Worm (Caenorhabditis elegans) whole organism, L4 larva: ENCODE data around the gene T01E8.1.

Source experiments
- D1046.2 ChIP-seq: fragments of 200-800 bp; sonication (Bioruptor generic); IDR thresholded peaks from 2 replicates; pipeline ENCODE4 v1.3.6; 2022; ENCODE audit warnings: missing genetic modification characterization, missing compliant biosample characterization
- F26F4.8 ChIP-seq: fragments of 200-800 bp; sonication (Bioruptor generic); conservative IDR thresholded peaks from 2 replicates; pipeline ENCODE4 v1.3.6; 2022; ENCODE audit warnings: missing genetic modification characterization, missing compliant biosample characterization
- T26A8.4 ChIP-seq: fragments of 200-800 bp; sonication (Bioruptor generic); IDR thresholded peaks from 2 replicates; pipeline ENCODE4 v1.3.6; 2022; ENCODE audit warnings: missing genetic modification characterization, missing compliant biosample characterization
- Y105C5A.15 ChIP-seq: fragments of 200-800 bp; sonication (Bioruptor generic); IDR thresholded peaks from 2 replicates; pipeline ENCODE4 v1.3.6; 2022; ENCODE audit warnings: missing genetic modification characterization, missing compliant biosample characterization
- Y48G9A.11 ChIP-seq: fragments of 200-800 bp; sonication (Bioruptor generic); IDR thresholded peaks from 2 replicates; pipeline ENCODE4 v1.3.6; 2022; ENCODE audit warnings: missing genetic modification reagents, missing genetic modification characterization, missing compliant biosample characterization
- Y5F2A.4 ChIP-seq: fragments of 200-800 bp; sonication (Bioruptor generic); optimal IDR thresholded peaks from 2 replicates; lab custom pipeline; 2018; ENCODE audit warnings: mild to moderate bottlenecking, missing genetic modification characterization, missing compliant biosample characterization
- Y75B8A.6 ChIP-seq: fragments of 200-800 bp; sonication (Bioruptor generic); IDR thresholded peaks from 2 replicates; pipeline ENCODE4 v1.3.6; 2022; ENCODE audit warnings: missing genetic modification reagents, missing genetic modification characterization, missing compliant biosample characterization
- aly-2 ChIP-seq: sonication (generic microtip); optimal IDR thresholded peaks from 2 replicates; lab custom pipeline; 2018; ENCODE audit warnings: missing biosample characterization, missing genetic modification characterization
- ceh-62 ChIP-seq: sonication (generic microtip); optimal IDR thresholded peaks from 2 replicates; lab custom pipeline; 2017; ENCODE audit warnings: missing biosample characterization, missing genetic modification characterization
- cey-2 ChIP-seq: sonication (generic microtip); optimal IDR thresholded peaks from 3 replicates; lab custom pipeline; 2017; ENCODE audit warnings: missing genetic modification characterization, mild to moderate bottlenecking, missing compliant biosample characterization, antibody characterized with exemption, borderline replicate concordance; ENCODE audit not compliant: insufficient read depth
- dmd-9 ChIP-seq: fragments of 200-800 bp; sonication (Bioruptor generic); IDR thresholded peaks from 2 replicates; pipeline ENCODE4 v1.3.6; 2022; ENCODE audit warnings: missing genetic modification reagents, missing genetic modification characterization, missing compliant biosample characterization
- duxl-1 ChIP-seq: sonication (generic microtip); optimal IDR thresholded peaks from 2 replicates; lab custom pipeline; 2016; ENCODE audit warnings: mild to moderate bottlenecking, missing genetic modification characterization, moderate library complexity, missing compliant biosample characterization; ENCODE audit not compliant: poor library complexity
- dve-1 ChIP-seq: sonication (generic microtip); optimal IDR thresholded peaks from 2 replicates; lab custom pipeline; 2017; ENCODE audit warnings: antibody characterized with exemption, mild to moderate bottlenecking, missing genetic modification characterization, missing compliant biosample characterization; ENCODE audit not compliant: insufficient read depth
- egl-27 ChIP-seq: sonication (generic microtip); optimal IDR thresholded peaks from 3 replicates; lab custom pipeline; 2017; ENCODE audit warnings: missing biosample characterization, missing genetic modification reagents, missing genetic modification characterization
- egl-43 ChIP-seq: fragments of 200-800 bp; sonication (Bioruptor generic); IDR thresholded peaks from 2 replicates; pipeline ENCODE4 v1.3.6; 2022; ENCODE audit warnings: missing genetic modification reagents, missing genetic modification characterization, missing compliant biosample characterization
- fkh-10 ChIP-seq: fragments of 150-350 bp; optimal IDR thresholded peaks from 2 replicates; lab custom pipeline; 2014; ENCODE audit warnings: missing biosample characterization, missing genetic modification reagents, missing genetic modification characterization
- hif-1 ChIP-seq, 2 experiments: sonication (generic microtip); optimal IDR thresholded peaks; 2 replicates each; lab custom pipeline; 2016 to 2017; ENCODE audit warnings: missing compliant biosample characterization in 2 of 2, missing genetic modification characterization in 2 of 2, missing genetic modification reagents in 2 of 2, missing genotype in 2 of 2, mild to moderate bottlenecking in 1 of 2
- hlh-30 ChIP-seq: sonication (generic microtip); optimal IDR thresholded peaks from 2 replicates; lab custom pipeline; 2017; ENCODE audit warnings: antibody characterized with exemption, mild to moderate bottlenecking, missing genetic modification characterization, missing compliant biosample characterization; ENCODE audit not compliant: insufficient read depth
- hmg-1.1 ChIP-seq: fragments of 200-800 bp; sonication (Bioruptor generic); IDR thresholded peaks from 2 replicates; pipeline ENCODE4 v1.3.6; 2022; ENCODE audit warnings: missing genetic modification reagents, missing genetic modification characterization, missing compliant biosample characterization
- jun-1 ChIP-seq: fragments of 150-350 bp; optimal IDR thresholded peaks from 2 replicates; lab custom pipeline; 2014; ENCODE audit warnings: missing biosample characterization, missing genetic modification reagents, missing genetic modification characterization
- lim-7 ChIP-seq: fragments of 200-800 bp; sonication (Bioruptor generic); IDR thresholded peaks from 2 replicates; pipeline ENCODE4 v1.3.6; 2022; ENCODE audit warnings: missing genetic modification characterization, missing compliant biosample characterization
- lin-1 ChIP-seq: fragments of 200-800 bp; sonication (Bioruptor generic); IDR thresholded peaks from 2 replicates; pipeline ENCODE4 v1.3.6; 2022; ENCODE audit warnings: missing genetic modification reagents, missing genetic modification characterization, missing compliant biosample characterization
- lin-15B ChIP-seq: fragments of 150-350 bp; sonication (generic microtip); optimal IDR thresholded peaks from 3 replicates; lab custom pipeline; 2014; ENCODE audit warnings: missing biosample characterization, missing genetic modification characterization
- lin-29 ChIP-seq: fragments of 200-800 bp; sonication (Bioruptor generic); IDR thresholded peaks from 2 replicates; pipeline ENCODE4 v1.3.6; 2022; ENCODE audit warnings: missing genetic modification reagents, missing genetic modification characterization, missing compliant biosample characterization
- lin-38 ChIP-seq: fragments of 200-800 bp; sonication (Bioruptor generic); IDR thresholded peaks from 2 replicates; pipeline ENCODE4 v1.3.6; 2022; ENCODE audit warnings: missing genetic modification reagents, missing genetic modification characterization, missing compliant biosample characterization
- mdl-1 ChIP-seq, 2 experiments: fragments of 150-350 bp in 1 of 2; sonication (generic microtip) in 1 of 2; optimal IDR thresholded peaks; 2 replicates each; lab custom pipeline; 2014 to 2017; ENCODE audit warnings: missing biosample characterization in 2 of 2, missing genetic modification characterization in 2 of 2
- mes-2 ChIP-seq: sonication (generic microtip); optimal IDR thresholded peaks from 2 replicates; lab custom pipeline; 2016; ENCODE audit warnings: missing genotype, mild to moderate bottlenecking, missing genetic modification characterization, missing compliant biosample characterization; ENCODE audit not compliant: poor library complexity, severe bottlenecking
- mxl-2 ChIP-seq: fragments of 200-800 bp; sonication (Bioruptor generic); conservative IDR thresholded peaks from 2 replicates; pipeline ENCODE4 v1.3.6; 2022; ENCODE audit warnings: missing genetic modification reagents, missing genetic modification characterization, missing compliant biosample characterization
- nhr-102 ChIP-seq: sonication (generic microtip); optimal IDR thresholded peaks from 2 replicates; lab custom pipeline; 2016; ENCODE audit warnings: mild to moderate bottlenecking, missing genetic modification characterization, moderate library complexity, missing compliant biosample characterization
- nhr-11 ChIP-seq: fragments of 150-350 bp; optimal IDR thresholded peaks from 2 replicates; lab custom pipeline; 2014; ENCODE audit warnings: missing biosample characterization, missing genetic modification characterization
- nhr-237 ChIP-seq: sonication (generic microtip); optimal IDR thresholded peaks from 2 replicates; lab custom pipeline; 2017; ENCODE audit warnings: missing biosample characterization, missing genetic modification characterization
- nhr-41 ChIP-seq: fragments of 200-800 bp; sonication (Bioruptor generic); IDR thresholded peaks from 2 replicates; pipeline ENCODE4 v1.3.6; 2022; ENCODE audit warnings: missing genetic modification reagents, missing genetic modification characterization, missing compliant biosample characterization
- nhr-48 ChIP-seq: sonication (generic microtip); optimal IDR thresholded peaks from 2 replicates; lab custom pipeline; 2016; ENCODE audit warnings: mild to moderate bottlenecking, missing genetic modification characterization, missing compliant biosample characterization
- nhr-6 ChIP-seq: fragments of 150-350 bp; optimal IDR thresholded peaks from 2 replicates; lab custom pipeline; 2014; ENCODE audit warnings: missing biosample characterization, missing genetic modification characterization
- nhr-76 ChIP-seq: fragments of 150-350 bp; optimal IDR thresholded peaks from 2 replicates; lab custom pipeline; 2014; ENCODE audit warnings: missing biosample characterization, missing genetic modification characterization
- nhr-77 ChIP-seq: fragments of 150-350 bp; optimal IDR thresholded peaks from 2 replicates; lab custom pipeline; 2014; ENCODE audit warnings: missing biosample characterization, missing genetic modification characterization
- php-3 ChIP-seq: fragments of 200-800 bp; sonication (Bioruptor generic); IDR thresholded peaks from 2 replicates; pipeline ENCODE4 v1.3.6; 2022; ENCODE audit warnings: missing genetic modification reagents, missing genetic modification characterization, missing compliant biosample characterization
- sdz-12 ChIP-seq: fragments of 200-800 bp; sonication (Bioruptor generic); optimal IDR thresholded peaks from 2 replicates; lab custom pipeline; 2018; ENCODE audit warnings: mild to moderate bottlenecking, missing genetic modification characterization, missing compliant biosample characterization
- set-16 ChIP-seq: fragments of 200-800 bp; sonication (Bioruptor generic); IDR thresholded peaks from 2 replicates; pipeline ENCODE4 v1.3.6; 2022; ENCODE audit warnings: missing genetic modification reagents, missing genetic modification characterization, missing compliant biosample characterization
- skn-1 ChIP-seq: fragments of 150-350 bp; optimal IDR thresholded peaks from 2 replicates; lab custom pipeline; 2014; ENCODE audit warnings: missing biosample characterization, missing genetic modification characterization
- snpc-4 ChIP-seq: fragments of 150-350 bp; optimal IDR thresholded peaks from 2 replicates; lab custom pipeline; 2014; ENCODE audit warnings: missing biosample characterization, missing genetic modification characterization
- spr-1 ChIP-seq: sonication (generic microtip); optimal IDR thresholded peaks from 2 replicates; lab custom pipeline; 2016; ENCODE audit warnings: mild to moderate bottlenecking, missing genetic modification characterization, missing compliant biosample characterization
- tag-97 ChIP-seq: fragments of 200-800 bp; sonication (Bioruptor generic); IDR thresholded peaks from 2 replicates; pipeline ENCODE4 v1.3.6; 2022; ENCODE audit warnings: missing genetic modification characterization, missing compliant biosample characterization
- unc-62 ChIP-seq, 3 experiments: fragments of 150-350 bp in 1 of 3; sonication (generic microtip); optimal IDR thresholded peaks in 2 of 3; peaks in 1 of 3; 1 replicate in 1 of 3; 2 replicates in 2 of 3; lab custom pipeline; 2014 to 2017; ENCODE audit warnings: missing biosample characterization in 3 of 3, missing genetic modification characterization in 3 of 3, missing genetic modification reagents in 3 of 3, missing genotype in 1 of 3
- zag-1 ChIP-seq: fragments of 150-350 bp; optimal IDR thresholded peaks from 2 replicates; lab custom pipeline; 2014; ENCODE audit warnings: missing biosample characterization, missing genetic modification characterization
- zfp-3 ChIP-seq: fragments of 200-800 bp; sonication (Bioruptor generic); conservative IDR thresholded peaks from 2 replicates; pipeline ENCODE4 v1.3.6; 2022; ENCODE audit warnings: missing genetic modification reagents, missing genetic modification characterization, missing compliant biosample characterization
- zip-11 ChIP-seq: fragments of 200-800 bp; sonication (Bioruptor generic); IDR thresholded peaks from 2 replicates; pipeline ENCODE4 v1.3.6; 2022; ENCODE audit warnings: missing genetic modification characterization, missing compliant biosample characterization
- ztf-11 ChIP-seq: fragments of 150-350 bp; optimal IDR thresholded peaks from 2 replicates; lab custom pipeline; 2014; ENCODE audit warnings: missing biosample characterization, missing genetic modification characterization

The T01E8.1 gene

DNA sequence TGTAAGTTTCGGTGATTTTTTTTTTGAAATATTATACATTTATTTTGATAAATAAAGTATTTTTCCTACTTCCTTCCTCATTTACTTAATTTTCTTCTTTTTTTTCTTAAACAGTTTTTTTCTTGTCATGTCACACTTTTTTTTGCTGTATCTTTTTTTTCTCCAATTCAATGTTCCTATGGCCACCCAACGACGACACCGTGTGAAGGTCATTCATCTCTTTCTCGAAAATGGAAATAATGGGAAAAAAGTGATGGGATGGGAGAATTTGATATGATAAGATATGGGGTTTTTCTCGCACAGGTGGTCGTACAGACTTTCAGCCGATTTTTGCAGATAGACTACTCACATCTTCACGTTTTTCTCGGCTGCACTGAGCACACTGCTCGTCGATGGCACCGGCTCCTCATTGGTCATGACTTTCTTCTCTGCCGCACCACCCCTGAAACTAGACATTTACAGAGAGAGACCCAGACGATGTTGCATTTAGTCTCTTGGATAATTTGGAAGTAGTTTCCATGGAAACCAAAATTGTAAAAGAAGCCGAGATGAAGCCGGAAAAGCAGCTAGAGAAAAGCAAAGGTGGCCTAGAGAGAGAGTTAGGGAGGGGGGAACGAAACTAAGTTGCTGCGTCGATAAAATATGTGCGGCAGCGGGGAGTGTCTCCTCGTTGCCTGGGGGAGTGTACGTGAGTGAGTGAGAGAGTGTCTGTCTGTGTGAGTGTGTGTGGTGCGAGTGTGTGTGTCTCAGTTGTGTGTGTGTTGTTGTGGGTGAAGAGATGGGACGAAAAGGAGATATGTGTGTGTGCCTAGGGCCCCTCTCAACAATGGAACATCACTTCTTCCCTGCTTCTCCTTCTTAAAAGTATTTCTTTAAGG is 37.4 kb upstream of the T01E8.1 start, which contains the start of gene daf-19:
daf-19 (minus strand) TSS at position 442 of the 878 bp plus-strand sequence.
- TF ChIP-seq nhr-102 (tag; lab: Kevin White, UChicago) (no peak), egl-27 (tag; lab: Kevin White, UChicago) (no peak), nhr-76 (tag; lab: Kevin White, UChicago) (no peak), F26F4.8 (GFP tag; lab: Robert Waterston, UW) (no peak), lin-29 (GFP tag; lab: Robert Waterston, UW) (no peak), fkh-10 (GFP tag; lab: Kevin White, UChicago) (peak; percentile 5), mes-2 (tag; lab: Kevin White, UChicago) (peak; percentile 65), zfp-3 (no peak), lin-1 (GFP tag; lab: Robert Waterston, UW) (no peak; the same call in 1 of the 2 replicates), php-3 (GFP tag; lab: Robert Waterston, UW) (no peak), skn-1 (tag; lab: Kevin White, UChicago) (no peak), nhr-6 (tag; lab: Kevin White, UChicago) (peak; percentile 32), zag-1 (tag; lab: Kevin White, UChicago) (no peak), snpc-4 (no peak), sdz-12 (peak; percentile 47), nhr-77 (peak; percentile 48), Y105C5A.15 (GFP tag; lab: Robert Waterston, UW) (no peak), dmd-9 (GFP tag; lab: Robert Waterston, UW) (no peak), set-16 (peak; percentile 51; the same call in 1 of the 2 replicates), T26A8.4 (GFP tag; lab: Robert Waterston, UW) (0 out of 2 replicates have a peak, but pooled peaks have one; percentile 56), mxl-2 (GFP tag; lab: Robert Waterston, UW) (no peak), ztf-11 (tag; lab: Kevin White, UChicago) (no peak), nhr-41 (GFP tag; lab: Robert Waterston, UW) (no peak), mdl-1 (tag; optimal IDR thresholded peaks at IDR 0.05; lab: Kevin White, UChicago) (peak in 1 of 2 experiments; percentile 40), D1046.2 (GFP tag; lab: Robert Waterston, UW) (no peak), nhr-237 (tag; lab: Kevin White, UChicago) (no peak), lim-7 (no peak), spr-1 (peak; percentile 12), jun-1 (tag; lab: Kevin White, UChicago) (no peak), cey-2 (tag; lab: Kevin White, UChicago) (peak; percentile 68), tag-97 (GFP tag; lab: Robert Waterston, UW) (no peak), Y5F2A.4 (no peak), ceh-62 (tag; lab: Kevin White, UChicago) (no peak), nhr-11 (tag; lab: Kevin White, UChicago) (peak; percentile 94), hlh-30 (tag; lab: Kevin White, UChicago) (peak; percentile 57), hif-1 (tag; optimal IDR thresholded peaks at IDR 0.05; lab: Kevin White, UChicago) (peak in 1 of 2 experiments; percentile 63), lin-38 (GFP tag; lab: Robert Waterston, UW) (peak; percentile 59), hmg-1.1 (peak; percentile 79), Y48G9A.11 (GFP tag; lab: Robert Waterston, UW) (no peak), dve-1 (tag; lab: Kevin White, UChicago) (peak; percentile 32), nhr-48 (tag; lab: Kevin White, UChicago) (no peak), aly-2 (no peak), egl-43 (GFP tag; lab: Robert Waterston, UW) (peak; percentile 71), Y75B8A.6 (no peak), lin-15B (no peak), unc-62 (GFP tag; optimal IDR thresholded peaks at IDR 0.05 in 1 of 2; lab: Kevin White, UChicago) (peak in 1 of 2 experiments; percentile 7), unc-62 (tag; optimal IDR thresholded peaks at IDR 0.05; lab: Kevin White, UChicago) (no peak), zip-11 (no peak), duxl-1 (tag; lab: Kevin White, UChicago) (peak; percentile 6)
